Worm (Caenorhabditis elegans) whole organism, dauer: ENCODE data around the gene srbc-78.

ENCODE experiments used
- unc-62 ChIP-seq: sonication (generic microtip); optimal IDR thresholded peaks from 2 replicates; lab custom pipeline; 2017; ENCODE audit warnings: missing biosample characterization, missing genetic modification reagents, missing genetic modification characterization

Gene srbc-78

ce11 chrV:20453084-20453483 is 35.9 kb downstream of the srbc-78 start, which contains the start of gene F48F5.6:
F48F5.6 (minus strand) TSS chrV:20453184.
- no peak for TF ChIP-seq unc-62 (GFP tag; lab: Kevin White, UChicago)

DNA sequence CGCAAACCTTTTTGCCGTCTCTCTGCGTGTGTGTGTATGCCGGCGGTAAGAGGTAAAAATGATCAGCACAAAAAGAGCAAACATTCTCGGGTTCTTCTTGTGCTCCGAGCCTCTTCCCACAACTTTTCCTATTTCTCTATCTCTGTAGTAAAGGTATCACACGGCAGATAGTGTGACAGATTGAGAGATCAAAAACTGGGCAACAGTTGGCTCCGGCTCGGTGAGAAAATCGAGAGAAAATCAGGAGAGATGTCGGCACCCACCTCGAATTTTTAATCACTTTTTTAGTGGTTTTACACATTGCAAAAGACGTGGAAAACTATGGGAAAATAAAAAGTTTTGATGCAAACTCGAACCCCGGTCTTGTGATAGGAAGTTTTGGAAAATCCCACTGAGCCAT is 37.2 kb downstream of the srbc-78 start:
- TF ChIP-seq unc-62 (GFP tag; lab: Kevin White, UChicago) = no peak

ce11 chrV:20445898-20446297 is 43.1 kb downstream of the srbc-78 start:
- no peak for TF ChIP-seq unc-62 (GFP tag; lab: Kevin White, UChicago)
